Fruit fly (Drosophila melanogaster) whole organism, embryonic: ENCODE measurements around the gene Zw.
A peak's percentile ranks its signal among the peaks of the same experiment; 100 is the strongest.

Source experiments
- Atf-2 ChIP-seq: fragments of 200-800 bp; sonication (Bioruptor generic); optimal IDR thresholded peaks from 2 replicates; lab custom pipeline; 2016; ENCODE audit warnings: missing biosample characterization, missing genetic modification characterization
- Bgb ChIP-seq: fragments of 200-800 bp; sonication (Bioruptor generic); IDR thresholded peaks from 2 replicates; pipeline ENCODE4 v1.3.6; 2022; ENCODE audit warnings: missing biosample characterization, missing genetic modification characterization; ENCODE audit not compliant: partially characterized antibody
- CG11398 ChIP-seq: fragments of 200-800 bp; sonication (Bioruptor generic); optimal IDR thresholded peaks from 2 replicates; lab custom pipeline; 2016; ENCODE audit warnings: missing biosample characterization, missing genetic modification characterization
- CG11723 ChIP-seq: fragments of 200-800 bp; sonication (Bioruptor generic); optimal IDR thresholded peaks from 2 replicates; lab custom pipeline; 2017; ENCODE audit warnings: missing biosample characterization, mild to moderate bottlenecking, missing genetic modification characterization
- CG12155 ChIP-seq: fragments of 200-800 bp; sonication (Bioruptor generic); optimal IDR thresholded peaks from 3 replicates; lab custom pipeline; 2016; ENCODE audit warnings: missing biosample characterization, missing genetic modification characterization
- CG12236 ChIP-seq: fragments of 200-800 bp; sonication (Bioruptor generic); optimal IDR thresholded peaks from 2 replicates; lab custom pipeline; 2016; ENCODE audit warnings: missing biosample characterization, missing genetic modification characterization
- CG15479 ChIP-seq: fragments of 200-800 bp; sonication (Bioruptor generic); optimal IDR thresholded peaks from 3 replicates; lab custom pipeline; 2019; ENCODE audit warnings: missing biosample characterization, mild to moderate bottlenecking, missing genetic modification characterization, moderate library complexity
- CG17186 ChIP-seq: fragments of 200-800 bp; sonication (Bioruptor generic); optimal IDR thresholded peaks from 3 replicates; lab custom pipeline; 2017; ENCODE audit warnings: missing biosample characterization, missing genetic modification reagents, missing genetic modification characterization
- CG17568 ChIP-seq: fragments of 200-800 bp; sonication (Bioruptor generic); optimal IDR thresholded peaks from 2 replicates; lab custom pipeline; 2018; ENCODE audit warnings: missing biosample characterization, mild to moderate bottlenecking, missing genetic modification characterization, moderate library complexity
- CG17829 ChIP-seq: fragments of 200-800 bp; optimal IDR thresholded peaks from 2 replicates; lab custom pipeline; 2019; ENCODE audit warnings: missing biosample characterization, mild to moderate bottlenecking, missing genetic modification characterization, moderate library complexity
- CG1832 ChIP-seq: fragments of 200-800 bp; sonication (Bioruptor generic); optimal IDR thresholded peaks from 2 replicates; lab custom pipeline; 2017; ENCODE audit warnings: missing biosample characterization, mild to moderate bottlenecking, missing genetic modification characterization, inconsistent platforms
- CG31365 ChIP-seq: fragments of 200-800 bp; sonication (Bioruptor generic); optimal IDR thresholded peaks from 2 replicates; lab custom pipeline; 2018; ENCODE audit warnings: missing biosample characterization, mild to moderate bottlenecking, missing genetic modification characterization
- CG3847 ChIP-seq: fragments of 200-800 bp; sonication (Bioruptor generic); IDR thresholded peaks from 2 replicates; pipeline ENCODE4 v1.3.6; 2022; ENCODE audit warnings: missing biosample characterization, missing genetic modification characterization
- CG5245 ChIP-seq: fragments of 200-800 bp; sonication (Bioruptor generic); optimal IDR thresholded peaks from 3 replicates; lab custom pipeline; 2016; ENCODE audit warnings: missing biosample characterization, missing genetic modification characterization
- CG5953 ChIP-seq: fragments of 200-800 bp; sonication (Bioruptor generic); IDR thresholded peaks from 2 replicates; pipeline ENCODE4 v1.3.6; 2022; ENCODE audit warnings: missing biosample characterization, missing genetic modification characterization
- CG6254 ChIP-seq: fragments of 200-800 bp; sonication (Bioruptor generic); optimal IDR thresholded peaks from 3 replicates; lab custom pipeline; 2017; ENCODE audit warnings: mild to moderate bottlenecking, missing biosample characterization, missing genetic modification reagents, missing genetic modification characterization
- CG6654 ChIP-seq: fragments of 200-800 bp; sonication (Bioruptor generic); optimal IDR thresholded peaks from 2 replicates; lab custom pipeline; 2017; ENCODE audit warnings: missing biosample characterization, mild to moderate bottlenecking, missing genetic modification characterization
- CG6765 ChIP-seq: fragments of 200-800 bp; sonication (Bioruptor generic); optimal IDR thresholded peaks from 3 replicates; lab custom pipeline; 2017; ENCODE audit warnings: missing biosample characterization, mild to moderate bottlenecking, missing genetic modification characterization
- CG6813 ChIP-seq: fragments of 200-800 bp; sonication (Bioruptor generic); optimal IDR thresholded peaks from 2 replicates; lab custom pipeline; 2017; ENCODE audit warnings: missing biosample characterization, missing genetic modification characterization, mild to moderate bottlenecking, moderate library complexity, missing genetic modification reagents
- CG7745 ChIP-seq: fragments of 200-800 bp; sonication (Bioruptor generic); optimal IDR thresholded peaks from 2 replicates; lab custom pipeline; 2018; ENCODE audit warnings: missing biosample characterization, mild to moderate bottlenecking, missing genetic modification characterization, moderate library complexity
- CG7928 ChIP-seq: fragments of 200-800 bp; sonication (Bioruptor generic); optimal IDR thresholded peaks from 2 replicates; lab custom pipeline; 2017; ENCODE audit warnings: missing biosample characterization, mild to moderate bottlenecking, missing genetic modification characterization
- CG8478 ChIP-seq: fragments of >200 bp; optimal IDR thresholded peaks from 2 replicates; lab custom pipeline; 2018
- CG8944 ChIP-seq: fragments of 200-800 bp; sonication (Bioruptor generic); optimal IDR thresholded peaks from 3 replicates; lab custom pipeline; 2016; ENCODE audit warnings: missing biosample characterization, missing genetic modification characterization
- CG9437 ChIP-seq: fragments of 200-800 bp; sonication (Bioruptor generic); optimal IDR thresholded peaks from 2 replicates; lab custom pipeline; 2018; ENCODE audit warnings: missing biosample characterization, mild to moderate bottlenecking, missing genetic modification characterization
- CHES-1-like ChIP-seq: fragments of 200-800 bp; sonication (Bioruptor generic); optimal IDR thresholded peaks from 2 replicates; lab custom pipeline; 2016; ENCODE audit warnings: missing biosample characterization, missing genetic modification characterization
- CkIIα-i1 ChIP-seq: fragments of 200-800 bp; sonication (Bioruptor generic); IDR thresholded peaks from 2 replicates; pipeline ENCODE4 v1.3.6; 2022; ENCODE audit warnings: missing biosample characterization, missing genetic modification characterization
- Dad ChIP-seq: fragments of 200-800 bp; sonication (Bioruptor generic); optimal IDR thresholded peaks from 3 replicates; lab custom pipeline; 2016; ENCODE audit warnings: missing biosample characterization, missing genetic modification characterization
- MBD-R2 ChIP-seq: fragments of 200-800 bp; sonication (Bioruptor generic); IDR thresholded peaks from 2 replicates; pipeline ENCODE4 v1.3.6; 2022; ENCODE audit warnings: missing biosample characterization, missing genetic modification characterization
- MESR4 ChIP-seq: fragments of 200-800 bp; sonication (Bioruptor generic); optimal IDR thresholded peaks from 2 replicates; lab custom pipeline; 2018; ENCODE audit warnings: missing biosample characterization, mild to moderate bottlenecking, missing genetic modification characterization, moderate library complexity
- Max ChIP-seq: fragments of 200-800 bp; sonication (Bioruptor generic); optimal IDR thresholded peaks from 2 replicates; lab custom pipeline; 2016; ENCODE audit warnings: missing biosample characterization, mild to moderate bottlenecking, missing genetic modification characterization
- Med ChIP-seq: fragments of 200-800 bp; sonication (Bioruptor generic); peaks from one replicate; lab custom pipeline; 2016; ENCODE audit warnings: missing biosample characterization, missing genetic modification characterization, mild to moderate bottlenecking, inconsistent platforms, moderate library complexity
- Stat92E ChIP-seq, 3 experiments: fragments of >200 bp in 2 of 3; fragments of 200-800 bp in 1 of 3; sonication (Bioruptor generic) in 1 of 3; optimal IDR thresholded peaks; 2 replicates each; lab custom pipeline; 2017 to 2019; ENCODE audit warnings: missing biosample characterization in 3 of 3, missing genetic modification characterization in 3 of 3, mild to moderate bottlenecking in 1 of 3, moderate library complexity in 1 of 3
- ara ChIP-seq: fragments of 200-800 bp; sonication (Bioruptor generic); IDR thresholded peaks from 2 replicates; pipeline ENCODE4 v1.3.6; 2022; ENCODE audit warnings: missing biosample characterization, missing genetic modification characterization
- cad ChIP-seq: fragments of >200 bp; optimal IDR thresholded peaks from 2 replicates; lab custom pipeline; 2017; ENCODE audit warnings: missing biosample characterization, missing genetic modification characterization
- danr ChIP-seq: fragments of 200-800 bp; sonication (Bioruptor generic); IDR thresholded peaks from 2 replicates; pipeline ENCODE4 v1.3.6; 2022; ENCODE audit warnings: missing biosample characterization, missing genetic modification characterization
- dm ChIP-seq: fragments of 200-800 bp; sonication (Bioruptor generic); optimal IDR thresholded peaks from 3 replicates; lab custom pipeline; 2016; ENCODE audit warnings: missing biosample characterization, missing genetic modification characterization
- ftz-f1 ChIP-seq: fragments of 200-800 bp; sonication (Bioruptor generic); optimal IDR thresholded peaks from 2 replicates; lab custom pipeline; 2016; ENCODE audit warnings: missing biosample characterization, missing genetic modification characterization
- gt ChIP-seq: fragments of 200-800 bp; sonication (Bioruptor generic); IDR thresholded peaks from 2 replicates; pipeline ENCODE4 v1.3.6; 2022; ENCODE audit warnings: missing biosample characterization, missing genetic modification characterization
- hkb ChIP-seq, 2 experiments: fragments of 200-800 bp in 1 of 2; fragments of >200 bp in 1 of 2; sonication (Bioruptor generic) in 1 of 2; IDR thresholded peaks in 1 of 2; optimal IDR thresholded peaks in 1 of 2; 2 replicates each; pipeline versions ENCODE4 v1.3.6 to Lab custom; 2017 to 2022; ENCODE audit warnings: missing biosample characterization in 1 of 2, missing genetic modification characterization in 1 of 2
- hth ChIP-seq: fragments of >200 bp; optimal IDR thresholded peaks from 2 replicates; lab custom pipeline; 2017; ENCODE audit warnings: inconsistent platforms
- maf-S ChIP-seq: fragments of 200-800 bp; sonication (Bioruptor generic); optimal IDR thresholded peaks from 2 replicates; lab custom pipeline; 2016; ENCODE audit warnings: missing biosample characterization, missing genetic modification characterization
- pnt ChIP-seq: fragments of 200-800 bp; sonication (Bioruptor generic); optimal IDR thresholded peaks from 3 replicates; lab custom pipeline; 2016; ENCODE audit warnings: missing biosample characterization, missing genetic modification characterization
- pum ChIP-seq: fragments of 200-800 bp; sonication (Bioruptor generic); optimal IDR thresholded peaks from 2 replicates; lab custom pipeline; 2016; ENCODE audit warnings: missing biosample characterization, missing genetic modification characterization
- sens ChIP-seq: fragments of 200-800 bp; sonication (Bioruptor generic); peaks from one replicate; lab custom pipeline; 2016; ENCODE audit warnings: missing biosample characterization, missing genetic modification characterization
- ssp ChIP-seq: fragments of 200-800 bp; sonication (Bioruptor generic); IDR thresholded peaks from 2 replicates; pipeline ENCODE4 v1.3.6; 2022; ENCODE audit warnings: missing biosample characterization, missing genetic modification characterization
- stc ChIP-seq: fragments of 200-800 bp; sonication (Bioruptor generic); IDR thresholded peaks from 2 replicates; pipeline ENCODE4 v1.3.6; 2022; ENCODE audit warnings: missing biosample characterization, missing genetic modification characterization
- yki ChIP-seq: fragments of >200 bp; optimal IDR thresholded peaks from 3 replicates; lab custom pipeline; 2018

Gene Zw

DNA sequence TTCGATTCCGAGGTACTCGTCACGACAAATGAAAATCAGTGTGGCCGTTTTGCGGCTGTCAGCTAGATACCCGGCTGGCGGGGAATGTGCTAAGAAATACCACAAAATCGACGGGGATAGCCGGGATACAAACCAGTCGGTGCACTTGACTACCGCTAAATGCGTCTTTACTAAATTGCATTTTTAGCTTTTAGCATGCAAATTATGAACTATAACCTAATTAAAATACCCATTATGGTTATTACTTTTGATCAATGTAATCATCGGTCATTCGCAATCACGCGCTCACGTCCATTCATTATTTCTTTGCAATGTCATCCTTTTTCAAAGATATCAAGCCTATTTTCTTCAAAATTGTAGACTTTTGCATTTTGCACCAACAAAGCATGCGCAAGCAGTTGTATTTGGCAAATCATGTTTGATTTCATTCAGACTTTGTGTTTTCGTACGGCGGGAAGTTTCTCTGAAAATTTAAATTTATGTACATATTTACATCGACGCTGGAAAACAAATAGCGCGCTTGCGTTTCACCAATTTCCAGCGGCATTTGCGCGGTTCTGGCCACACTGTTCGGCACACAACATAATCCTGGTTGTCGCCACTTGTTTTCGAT lies 28.6 kb upstream of the Zw start, which contains the start of gene Rcd-1 (continued):
- peak; percentile 65 for TF ChIP-seq CG12155 (GFP tag; lab: Kevin White, UChicago)

DNA sequence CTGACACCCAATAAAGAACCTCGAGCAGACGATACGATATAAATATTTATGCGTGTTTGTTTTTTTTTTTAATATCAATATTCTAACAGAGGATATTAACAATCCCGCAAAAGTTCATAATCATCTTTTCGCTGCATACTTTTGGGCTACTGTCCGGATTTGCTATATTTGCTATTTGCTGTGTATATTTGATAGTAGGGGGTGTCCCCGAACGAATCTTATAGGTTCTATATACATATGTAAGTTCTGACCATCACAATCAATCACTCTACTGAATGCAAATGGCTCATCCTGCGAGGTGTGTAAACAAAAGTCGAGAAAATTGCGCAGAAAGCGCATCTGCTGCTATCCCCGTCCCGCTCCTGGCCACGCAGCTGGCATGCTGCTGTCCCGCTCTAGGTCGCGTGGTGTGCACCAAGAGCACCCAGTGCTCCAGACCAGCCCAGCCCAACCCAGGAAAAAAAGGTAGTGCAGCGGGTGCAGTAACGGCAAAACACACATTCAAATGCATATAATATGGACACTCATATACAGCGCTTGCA lies 26.3 kb upstream of the Zw start:
- TF ChIP-seq CG17186 (GFP tag; lab: Kevin White, UChicago): no peak
- TF ChIP-seq CG12155 (GFP tag; lab: Kevin White, UChicago): no peak
- no peak for TF ChIP-seq cad (GFP tag; lab: Kevin White, UChicago)
- 0 out of 2 replicates have a peak, but pooled peaks have one; percentile 13 for TF ChIP-seq Bgb
- TF ChIP-seq pum (GFP tag; lab: Kevin White, UChicago): no peak
- no peak for TF ChIP-seq CG8944 (GFP tag; lab: Kevin White, UChicago)
- no peak for TF ChIP-seq yki (lab: Kevin White, UChicago)
- TF ChIP-seq CG17829 (tag; lab: Kevin White, UChicago): no peak
- TF ChIP-seq ftz-f1 (GFP tag; lab: Kevin White, UChicago): no peak
- TF ChIP-seq CG6254: peak; percentile 46
- no peak for TF ChIP-seq stc (GFP tag; lab: Robert Waterston, UW)
- TF ChIP-seq MBD-R2: peak; percentile 34; the same call in 1 of the 2 replicates
- no peak for TF ChIP-seq CG12236 (GFP tag; lab: Kevin White, UChicago)
- TF ChIP-seq CG11398 (GFP tag; lab: Kevin White, UChicago): no peak
- TF ChIP-seq maf-S (GFP tag; lab: Kevin White, UChicago): no peak
- no peak for TF ChIP-seq Stat92E (GFP tag; optimal IDR thresholded peaks at IDR 0.05; lab: Kevin White, UChicago)
- no peak for TF ChIP-seq CG7928 (GFP tag; lab: Kevin White, UChicago)
- peak; percentile 37 for TF ChIP-seq Med (GFP tag; lab: Kevin White, UChicago)
- TF ChIP-seq danr (GFP tag; lab: Robert Waterston, UW): no peak
- no peak for TF ChIP-seq CG3847 (GFP tag; lab: Robert Waterston, UW)
- TF ChIP-seq CG8478 (lab: Kevin White, UChicago): peak; percentile 59
- TF ChIP-seq CG1832: peak; percentile 66
- TF ChIP-seq Max (GFP tag; lab: Kevin White, UChicago): no peak

DNA sequence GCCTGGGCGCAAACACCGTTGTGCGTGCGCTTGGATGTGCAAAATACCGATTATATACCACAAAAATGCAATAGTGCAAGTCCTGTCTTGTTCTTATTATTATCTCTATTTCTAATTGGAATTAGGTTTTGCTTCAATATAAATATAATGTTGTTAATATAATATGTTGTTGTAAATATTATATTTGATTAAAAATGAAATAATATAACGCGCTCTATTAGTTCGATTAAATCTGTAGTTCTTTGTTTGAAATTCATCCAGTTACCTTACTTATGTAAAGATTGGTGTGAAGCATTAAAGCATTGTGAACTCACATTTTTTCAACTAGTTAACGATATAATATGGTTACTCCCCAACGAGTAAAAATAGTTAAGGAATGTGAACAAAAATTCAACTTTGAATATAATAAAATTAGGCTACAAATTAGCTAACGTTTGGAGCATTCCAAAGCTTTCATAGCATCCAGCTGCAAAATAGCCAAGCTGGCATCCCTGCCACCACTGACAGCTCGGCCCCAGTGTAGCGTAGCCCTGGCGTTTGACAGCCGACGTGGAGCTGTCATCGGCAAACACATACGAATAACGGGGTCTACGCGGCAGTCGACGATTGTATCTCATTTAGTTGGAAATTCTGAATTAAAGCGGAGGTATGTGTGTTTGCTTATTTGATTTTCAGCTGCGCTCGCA lies 24.1 kb upstream of the Zw start, which contains the start of the genes CG12237 and Sec61gamma:
Gene CG12237 (minus strand): TSS at position 51 of the 686 bp plus-strand sequence.
Gene Sec61gamma (plus strand): TSS at position 509 of the 686 bp plus-strand sequence.
- TF ChIP-seq CG31365 (tag; lab: Kevin White, UChicago): no peak
- peak; percentile 24 for TF ChIP-seq Dad
- no peak for TF ChIP-seq hkb (optimal IDR thresholded peaks at IDR 0.05; lab: Kevin White, UChicago)
- TF ChIP-seq hkb (GFP tag; IDR thresholded peaks at IDR 0.05; lab: Robert Waterston, UW): no peak
- TF ChIP-seq hth (lab: Kevin White, UChicago): no peak
- no peak for TF ChIP-seq CG6813 (GFP tag; lab: Kevin White, UChicago)
- no peak for TF ChIP-seq CkIIα-i1 (GFP tag; lab: Robert Waterston, UW)
- TF ChIP-seq CHES-1-like (GFP tag; lab: Kevin White, UChicago): peak; percentile 43
- TF ChIP-seq ara (GFP tag; lab: Robert Waterston, UW): no peak
- TF ChIP-seq sens (GFP tag; lab: Kevin White, UChicago): peak; percentile 71
- TF ChIP-seq pnt (GFP tag; lab: Kevin White, UChicago): no peak
- no peak for TF ChIP-seq CG6654 (GFP tag; lab: Kevin White, UChicago)
- TF ChIP-seq Atf-2 (GFP tag; lab: Kevin White, UChicago): no peak
- no peak for TF ChIP-seq gt
- TF ChIP-seq CG5953: no peak
- no peak for TF ChIP-seq CG9437 (GFP tag; lab: Kevin White, UChicago)
- TF ChIP-seq CG11723 (GFP tag; lab: Kevin White, UChicago): no peak
- no peak for TF ChIP-seq CG1832
- TF ChIP-seq CG7745 (tag; lab: Kevin White, UChicago): no peak
- TF ChIP-seq ssp (GFP tag; lab: Robert Waterston, UW): peak; percentile 30
- TF ChIP-seq CG15479 (GFP tag; lab: Kevin White, UChicago): peak; percentile 32
- no peak for TF ChIP-seq CG6765 (GFP tag; lab: Kevin White, UChicago)
- peak; percentile 84 for TF ChIP-seq MESR4 (GFP tag; lab: Kevin White, UChicago)
- peak; percentile 53 for TF ChIP-seq dm
- no peak for TF ChIP-seq CG5245 (GFP tag; lab: Kevin White, UChicago)
- TF ChIP-seq CG17568 (GFP tag; lab: Kevin White, UChicago): no peak
